Fruit fly (Drosophila melanogaster) whole organism, embryonic: Measurements from ENCODE around the gene CG13884.

Experiments used
- Atf3 ChIP-seq: fragments of 200-800 bp; sonication (Bioruptor generic); optimal IDR thresholded peaks from 3 replicates; lab custom pipeline; 2016; ENCODE audit warnings: missing biosample characterization, missing genetic modification characterization
- CG10209 ChIP-seq: fragments of 200-800 bp; sonication (Bioruptor generic); optimal IDR thresholded peaks from 3 replicates; lab custom pipeline; 2017; ENCODE audit warnings: missing biosample characterization, mild to moderate bottlenecking, missing genetic modification characterization, missing genetic modification reagents
- CG10543 ChIP-seq: fragments of 200-800 bp; sonication (Bioruptor generic); optimal IDR thresholded peaks from 3 replicates; lab custom pipeline; 2017; ENCODE audit warnings: missing biosample characterization, mild to moderate bottlenecking, missing genetic modification characterization, moderate library complexity
- CG10565 ChIP-seq: fragments of 200-800 bp; sonication (Bioruptor generic); optimal IDR thresholded peaks from 3 replicates; lab custom pipeline; 2016; ENCODE audit warnings: missing biosample characterization, mild to moderate bottlenecking, missing genetic modification characterization
- CG11456 ChIP-seq: fragments of 200-800 bp; sonication (Bioruptor generic); IDR thresholded peaks from 3 replicates; pipeline ENCODE4 v1.3.6; 2022; ENCODE audit warnings: missing biosample characterization, missing genetic modification characterization
- CG11723 ChIP-seq: fragments of 200-800 bp; sonication (Bioruptor generic); optimal IDR thresholded peaks from 2 replicates; lab custom pipeline; 2017; ENCODE audit warnings: missing biosample characterization, mild to moderate bottlenecking, missing genetic modification characterization
- CG12071 ChIP-seq: fragments of 200-800 bp; sonication (Bioruptor generic); optimal IDR thresholded peaks from 3 replicates; lab custom pipeline; 2018; ENCODE audit warnings: missing biosample characterization, mild to moderate bottlenecking, missing genetic modification characterization
- CG13624 ChIP-seq: fragments of 200-800 bp; sonication (Bioruptor generic); optimal IDR thresholded peaks from 2 replicates; lab custom pipeline; 2016; ENCODE audit warnings: missing biosample characterization, missing genetic modification characterization
- CG16779 ChIP-seq: fragments of 200-800 bp; sonication (Bioruptor generic); IDR thresholded peaks from 2 replicates; pipeline ENCODE4 v1.3.6; 2022; ENCODE audit warnings: missing biosample characterization, missing genetic modification characterization
- CG17328 ChIP-seq: fragments of 200-800 bp; sonication (Bioruptor generic); IDR thresholded peaks from 2 replicates; pipeline ENCODE4 v1.3.6; 2022; ENCODE audit warnings: missing biosample characterization, missing genetic modification characterization
- CG17385 ChIP-seq: fragments of 200-800 bp; sonication (Bioruptor generic); optimal IDR thresholded peaks from 3 replicates; lab custom pipeline; 2018; ENCODE audit warnings: missing biosample characterization, mild to moderate bottlenecking, missing genetic modification characterization
- CG18262 ChIP-seq: fragments of 200-800 bp; optimal IDR thresholded peaks from 3 replicates; lab custom pipeline; 2019; ENCODE audit warnings: missing biosample characterization, mild to moderate bottlenecking, missing genetic modification characterization, moderate library complexity
- CG2199 ChIP-seq: fragments of 200-800 bp; sonication (Bioruptor generic); IDR thresholded peaks from 3 replicates; pipeline ENCODE4 v1.3.6; 2022; ENCODE audit warnings: missing biosample characterization, missing genetic modification characterization
- CG2712 ChIP-seq: fragments of 200-800 bp; optimal IDR thresholded peaks from 3 replicates; lab custom pipeline; 2019; ENCODE audit warnings: missing biosample characterization, mild to moderate bottlenecking, missing genetic modification characterization, moderate library complexity
- CG2875 ChIP-seq: fragments of 200-800 bp; sonication (Bioruptor generic); optimal IDR thresholded peaks from 2 replicates; lab custom pipeline; 2017; ENCODE audit warnings: missing biosample characterization, mild to moderate bottlenecking, missing genetic modification characterization, missing genetic modification reagents
- CG33557 ChIP-seq: fragments of 200-800 bp; sonication (Bioruptor generic); optimal IDR thresholded peaks from 2 replicates; lab custom pipeline; 2019; ENCODE audit warnings: missing biosample characterization, mild to moderate bottlenecking, missing genetic modification characterization, moderate library complexity
- CG34422 ChIP-seq: fragments of 200-800 bp; sonication (Bioruptor generic); IDR thresholded peaks from 3 replicates; pipeline ENCODE4 v1.3.6; 2022; ENCODE audit warnings: missing biosample characterization, missing genetic modification characterization
- CG4404 ChIP-seq: fragments of 200-800 bp; sonication (Bioruptor generic); IDR thresholded peaks from 2 replicates; pipeline ENCODE4 v1.3.6; 2022; ENCODE audit warnings: missing biosample characterization, missing genetic modification characterization
- CG4617 ChIP-seq: fragments of 200-800 bp; sonication (Bioruptor generic); optimal IDR thresholded peaks from 3 replicates; lab custom pipeline; 2016; ENCODE audit warnings: missing biosample characterization, missing genetic modification characterization, borderline replicate concordance
- CG4820 ChIP-seq: fragments of 200-800 bp; sonication (Bioruptor generic); optimal IDR thresholded peaks from 3 replicates; lab custom pipeline; 2016; ENCODE audit warnings: missing biosample characterization, missing genetic modification characterization
- CG6254 ChIP-seq: fragments of 200-800 bp; sonication (Bioruptor generic); optimal IDR thresholded peaks from 3 replicates; lab custom pipeline; 2017; ENCODE audit warnings: mild to moderate bottlenecking, missing biosample characterization, missing genetic modification reagents, missing genetic modification characterization
- CG8281 ChIP-seq: fragments of 200-800 bp; sonication (Bioruptor generic); optimal IDR thresholded peaks from 2 replicates; lab custom pipeline; 2018; ENCODE audit warnings: missing biosample characterization, mild to moderate bottlenecking, missing genetic modification characterization, moderate library complexity
- CG8388 ChIP-seq: fragments of 200-800 bp; sonication (Bioruptor generic); optimal IDR thresholded peaks from 2 replicates; lab custom pipeline; 2019; ENCODE audit warnings: missing biosample characterization, mild to moderate bottlenecking, missing genetic modification characterization, moderate library complexity
- CHES-1-like ChIP-seq: fragments of 200-800 bp; sonication (Bioruptor generic); optimal IDR thresholded peaks from 2 replicates; lab custom pipeline; 2016; ENCODE audit warnings: missing biosample characterization, missing genetic modification characterization
- CkIIα-i1 ChIP-seq: fragments of 200-800 bp; sonication (Bioruptor generic); IDR thresholded peaks from 2 replicates; pipeline ENCODE4 v1.3.6; 2022; ENCODE audit warnings: missing biosample characterization, missing genetic modification characterization
- D19A ChIP-seq: fragments of 200-800 bp; optimal IDR thresholded peaks from 3 replicates; lab custom pipeline; 2019; ENCODE audit warnings: missing biosample characterization, mild to moderate bottlenecking, missing genetic modification characterization, moderate library complexity
- Hsf ChIP-seq: fragments of 200-800 bp; sonication (Bioruptor generic); optimal IDR thresholded peaks from 3 replicates; lab custom pipeline; 2016; ENCODE audit warnings: missing biosample characterization, missing genetic modification characterization
- Max ChIP-seq: fragments of 200-800 bp; sonication (Bioruptor generic); optimal IDR thresholded peaks from 2 replicates; lab custom pipeline; 2016; ENCODE audit warnings: missing biosample characterization, mild to moderate bottlenecking, missing genetic modification characterization
- Mrtf ChIP-seq: fragments of 200-800 bp; sonication (Bioruptor generic); IDR thresholded peaks from 3 replicates; pipeline ENCODE4 v1.3.6; 2022; ENCODE audit warnings: missing biosample characterization, missing genetic modification characterization
- Pdp1 ChIP-seq, 2 experiments: fragments of 200-800 bp; sonication (Bioruptor generic); optimal IDR thresholded peaks; 3 replicates each; lab custom pipeline; 2016; ENCODE audit warnings: missing biosample characterization in 2 of 2, missing genetic modification characterization in 2 of 2, mild to moderate bottlenecking in 1 of 2, moderate library complexity in 1 of 2
- Tbp ChIP-seq: fragments of >200 bp; optimal IDR thresholded peaks from 2 replicates; lab custom pipeline; 2018; ENCODE audit warnings: missing biosample characterization, missing genetic modification characterization
- ap ChIP-seq: fragments of 200-800 bp; sonication (Bioruptor generic); IDR thresholded peaks from 2 replicates; pipeline ENCODE4 v1.3.6; 2022; ENCODE audit warnings: missing biosample characterization, missing genetic modification characterization
- ash1 ChIP-seq: fragments of 200-800 bp; sonication (Bioruptor generic); optimal IDR thresholded peaks from 2 replicates; lab custom pipeline; 2018; ENCODE audit warnings: missing biosample characterization, mild to moderate bottlenecking, missing genetic modification characterization
- az2 ChIP-seq: fragments of 200-800 bp; sonication (Bioruptor generic); optimal IDR thresholded peaks from 3 replicates; lab custom pipeline; 2016; ENCODE audit warnings: missing biosample characterization, missing genetic modification characterization
- bowl ChIP-seq: fragments of 200-800 bp; sonication (Bioruptor generic); IDR thresholded peaks from 2 replicates; pipeline ENCODE4 v1.3.6; 2022; ENCODE audit warnings: missing biosample characterization, missing genetic modification characterization
- cad ChIP-seq: fragments of >200 bp; optimal IDR thresholded peaks from 2 replicates; lab custom pipeline; 2017; ENCODE audit warnings: missing biosample characterization, missing genetic modification characterization
- chif ChIP-seq, 2 experiments: fragments of 200-800 bp; sonication (Bioruptor generic); optimal IDR thresholded peaks; 3 replicates each; lab custom pipeline; 2016; ENCODE audit warnings: missing biosample characterization in 2 of 2, missing genetic modification characterization in 2 of 2
- crc ChIP-seq: fragments of 200-800 bp; sonication (Bioruptor generic); optimal IDR thresholded peaks from 2 replicates; lab custom pipeline; 2016; ENCODE audit warnings: missing biosample characterization, missing genetic modification characterization
- dm ChIP-seq: fragments of 200-800 bp; sonication (Bioruptor generic); optimal IDR thresholded peaks from 3 replicates; lab custom pipeline; 2016; ENCODE audit warnings: missing biosample characterization, missing genetic modification characterization
- dysf ChIP-seq: fragments of 200-800 bp; sonication (Bioruptor generic); IDR thresholded peaks from 3 replicates; pipeline ENCODE4 v1.3.6; 2022; ENCODE audit warnings: missing biosample characterization, missing genetic modification characterization
- gsb ChIP-seq: fragments of 200-800 bp; sonication (Bioruptor generic); IDR thresholded peaks from 2 replicates; pipeline ENCODE4 v1.3.6; 2022; ENCODE audit warnings: missing biosample characterization, missing genetic modification characterization
- ind ChIP-seq: fragments of 200-800 bp; sonication (Bioruptor generic); optimal IDR thresholded peaks from 3 replicates; lab custom pipeline; 2016; ENCODE audit warnings: missing biosample characterization, missing genetic modification characterization
- lola ChIP-seq, 3 experiments: fragments of >200 bp in 2 of 3; fragments of 200-800 bp in 1 of 3; sonication (Bioruptor generic) in 1 of 3; optimal IDR thresholded peaks; 2 replicates each; lab custom pipeline; 2017 to 2019; ENCODE audit warnings: missing biosample characterization in 3 of 3, missing genetic modification characterization in 3 of 3, mild to moderate bottlenecking in 1 of 3, moderate library complexity in 1 of 3
- schlank ChIP-seq: fragments of 200-800 bp; sonication (Bioruptor generic); optimal IDR thresholded peaks from 2 replicates; lab custom pipeline; 2018; ENCODE audit warnings: missing biosample characterization, mild to moderate bottlenecking, missing genetic modification characterization
- sd ChIP-seq: fragments of 200-800 bp; sonication (Bioruptor generic); optimal IDR thresholded peaks from 3 replicates; lab custom pipeline; 2018; ENCODE audit warnings: missing biosample characterization, mild to moderate bottlenecking, missing genetic modification characterization, moderate library complexity
- seq ChIP-seq: fragments of 200-800 bp; sonication (Bioruptor generic); IDR thresholded peaks from 2 replicates; pipeline ENCODE4 v1.3.6; 2022; ENCODE audit warnings: missing biosample characterization, missing genetic modification characterization
- slp2 ChIP-seq: fragments of 200-800 bp; sonication (Bioruptor generic); optimal IDR thresholded peaks from 2 replicates; lab custom pipeline; 2016; ENCODE audit warnings: missing biosample characterization, missing genetic modification characterization
- ssp ChIP-seq: fragments of 200-800 bp; sonication (Bioruptor generic); IDR thresholded peaks from 2 replicates; pipeline ENCODE4 v1.3.6; 2022; ENCODE audit warnings: missing biosample characterization, missing genetic modification characterization
- tx ChIP-seq: fragments of 200-800 bp; sonication (Bioruptor generic); optimal IDR thresholded peaks from 2 replicates; lab custom pipeline; 2016; ENCODE audit warnings: missing biosample characterization, missing genetic modification characterization
- zf30C ChIP-seq: fragments of 200-800 bp; sonication (Bioruptor generic); optimal IDR thresholded peaks from 3 replicates; lab custom pipeline; 2018; ENCODE audit warnings: missing biosample characterization, mild to moderate bottlenecking, missing genetic modification characterization
- zfh1 ChIP-seq: fragments of 200-800 bp; sonication (Bioruptor generic); IDR thresholded peaks from 3 replicates; pipeline ENCODE4 v1.3.6; 2022; ENCODE audit warnings: missing biosample characterization, missing genetic modification characterization

CG13884 gene

dm6 chr3L:380886-381546 lies 14.8 kb upstream of the CG13884 start (continued):
- TF ChIP-seq cad (GFP tag; lab: Kevin White, UChicago) (peak; percentile 64), Pdp1 (GFP tag; optimal IDR thresholded peaks at IDR 0.05; lab: Kevin White, UChicago) (peak in 1 of 2 experiments; percentile 74), CkIIα-i1 (GFP tag; lab: Robert Waterston, UW) (no peak), CG33557 (GFP tag; lab: Kevin White, UChicago) (no peak), CG11723 (GFP tag; lab: Kevin White, UChicago) (no peak), Tbp (GFP tag; lab: Kevin White, UChicago) (no peak), CG10543 (GFP tag; lab: Kevin White, UChicago) (no peak), ap (GFP tag; lab: Robert Waterston, UW) (no peak), CG2712 (peak; percentile 70), CG16779 (GFP tag; lab: Robert Waterston, UW) (no peak), crc (GFP tag; lab: Kevin White, UChicago) (no peak), gsb (GFP tag; lab: Robert Waterston, UW) (no peak), schlank (tag; lab: Kevin White, UChicago) (no peak), CG4404 (GFP tag; lab: Robert Waterston, UW) (peak; percentile 51), ind (GFP tag; lab: Kevin White, UChicago) (no peak), lola (GFP tag; optimal IDR thresholded peaks at IDR 0.05; lab: Kevin White, UChicago) (peak in 1 of 3 experiments; percentile 71), tx (GFP tag; lab: Kevin White, UChicago) (no peak), CG11456 (no peak), CG17328 (peak; percentile 59), CG6254 (GFP tag; lab: Kevin White, UChicago) (peak; percentile 1), seq (GFP tag; lab: Robert Waterston, UW) (no peak), zfh1 (GFP tag; lab: Robert Waterston, UW) (peak; percentile 46; the same call in 2 of the 3 replicates), zf30C (GFP tag; lab: Kevin White, UChicago) (peak; percentile 69), Max (no peak), D19A (peak; percentile 14), CG18262 (tag; lab: Kevin White, UChicago) (peak; percentile 70), CG10209 (GFP tag; lab: Kevin White, UChicago) (no peak), CG17385 (GFP tag; lab: Kevin White, UChicago) (no peak), dm (GFP tag; lab: Kevin White, UChicago) (no peak), bowl (GFP tag; lab: Robert Waterston, UW) (no peak), slp2 (no peak), CG4617 (GFP tag; lab: Kevin White, UChicago) (no peak), CG8388 (GFP tag; lab: Kevin White, UChicago) (peak; percentile 38), ash1 (GFP tag; lab: Kevin White, UChicago) (no peak), CG34422 (GFP tag; lab: Robert Waterston, UW) (no peak), az2 (peak; percentile 19), CG10565 (GFP tag; lab: Kevin White, UChicago) (no peak), CG2875 (GFP tag; lab: Kevin White, UChicago) (no peak), dysf (GFP tag; lab: Robert Waterston, UW) (no peak), Atf3 (GFP tag; lab: Kevin White, UChicago) (no peak), CG12071 (GFP tag; lab: Kevin White, UChicago) (no peak), CG8281 (tag; lab: Kevin White, UChicago) (no peak), ssp (GFP tag; lab: Robert Waterston, UW) (no peak), sd (tag; lab: Kevin White, UChicago) (no peak), CG4820 (GFP tag; lab: Kevin White, UChicago) (no peak), CG13624 (GFP tag; lab: Kevin White, UChicago) (no peak), CHES-1-like (no peak), Hsf (GFP tag; lab: Kevin White, UChicago) (no peak), Mrtf (GFP tag; lab: Robert Waterston, UW) (no peak), CG2199 (GFP tag; lab: Robert Waterston, UW) (no peak), chif (GFP tag; optimal IDR thresholded peaks at IDR 0.05; lab: Kevin White, UChicago) (peak in 1 of 2 experiments; percentile 23)
